Fruit fly (Drosophila melanogaster) whole organism, prepupa: ENCODE results near the gene ppk23.

Experiments
- Blimp-1 ChIP-seq: fragments of 200-800 bp; sonication (Bioruptor generic); optimal IDR thresholded peaks from 3 replicates; lab custom pipeline; 2017; ENCODE audit warnings: missing biosample characterization, missing genetic modification characterization, mild to moderate bottlenecking, moderate library complexity, missing genetic modification reagents
- CG10631 ChIP-seq: fragments of 200-800 bp; sonication (Bioruptor generic); optimal IDR thresholded peaks from 2 replicates; lab custom pipeline; 2016; ENCODE audit warnings: missing biosample characterization, missing genetic modification characterization
- CG10669 ChIP-seq: fragments of 200-800 bp; sonication (Bioruptor generic); optimal IDR thresholded peaks from 3 replicates; lab custom pipeline; 2018; ENCODE audit warnings: missing biosample characterization, mild to moderate bottlenecking, missing genetic modification characterization, moderate library complexity
- CG11294 ChIP-seq: fragments of 200-800 bp; sonication (Bioruptor generic); IDR thresholded peaks from 2 replicates; pipeline ENCODE4 v1.3.6; 2022; ENCODE audit warnings: missing biosample characterization, missing genetic modification characterization
- CG11762 ChIP-seq: fragments of 200-800 bp; sonication (Bioruptor generic); optimal IDR thresholded peaks from 3 replicates; lab custom pipeline; 2016; ENCODE audit warnings: missing biosample characterization, missing genetic modification characterization; ENCODE audit not compliant: insufficient read depth
- CG11902 ChIP-seq: fragments of 200-800 bp; sonication (Bioruptor generic); optimal IDR thresholded peaks from 3 replicates; lab custom pipeline; 2016; ENCODE audit warnings: missing biosample characterization, missing genetic modification characterization
- CG15336 ChIP-seq: fragments of 200-800 bp; sonication (Bioruptor generic); IDR thresholded peaks from 2 replicates; pipeline ENCODE4 v1.3.6; 2022; ENCODE audit warnings: missing biosample characterization, missing genetic modification characterization
- CG1621 ChIP-seq: fragments of 200-800 bp; sonication (Bioruptor generic); optimal IDR thresholded peaks from 3 replicates; lab custom pipeline; 2018; ENCODE audit warnings: missing biosample characterization, mild to moderate bottlenecking, missing genetic modification characterization
- CG3032 ChIP-seq: fragments of 200-800 bp; optimal IDR thresholded peaks from 2 replicates; lab custom pipeline; 2019; ENCODE audit warnings: missing biosample characterization, mild to moderate bottlenecking, missing genetic modification characterization, moderate library complexity
- CG31627 ChIP-seq: fragments of 200-800 bp; sonication (Bioruptor generic); optimal IDR thresholded peaks from 3 replicates; lab custom pipeline; 2016; ENCODE audit warnings: missing biosample characterization, missing genetic modification characterization
- CG32006 ChIP-seq: fragments of 200-800 bp; sonication (Bioruptor generic); optimal IDR thresholded peaks from 3 replicates; lab custom pipeline; 2017; ENCODE audit warnings: missing biosample characterization, mild to moderate bottlenecking, missing genetic modification characterization
- CG34406 ChIP-seq: fragments of 200-800 bp; sonication (Bioruptor generic); optimal IDR thresholded peaks from 3 replicates; lab custom pipeline; 2016; ENCODE audit warnings: missing biosample characterization, missing genetic modification characterization
- CG3919 ChIP-seq: fragments of 200-800 bp; sonication (Bioruptor generic); optimal IDR thresholded peaks from 3 replicates; lab custom pipeline; 2016; ENCODE audit warnings: missing biosample characterization, missing genetic modification characterization
- CG4318 ChIP-seq: fragments of 200-800 bp; sonication (Bioruptor generic); optimal IDR thresholded peaks from 3 replicates; lab custom pipeline; 2017; ENCODE audit warnings: missing biosample characterization, mild to moderate bottlenecking, missing genetic modification characterization
- CG6163 ChIP-seq: fragments of 200-800 bp; sonication (Bioruptor generic); IDR thresholded peaks from 3 replicates; pipeline ENCODE4 v1.3.6; 2022; ENCODE audit warnings: missing biosample characterization, missing genetic modification characterization
- CG6276 ChIP-seq: fragments of 200-800 bp; sonication (Bioruptor generic); optimal IDR thresholded peaks from 2 replicates; lab custom pipeline; 2017; ENCODE audit warnings: missing biosample characterization, mild to moderate bottlenecking, missing genetic modification characterization
- CG6808 ChIP-seq: fragments of 200-800 bp; sonication (Bioruptor generic); optimal IDR thresholded peaks from 3 replicates; lab custom pipeline; 2017; ENCODE audit warnings: missing biosample characterization, missing genetic modification characterization, mild to moderate bottlenecking, moderate library complexity, missing genetic modification reagents
- CG6854 ChIP-seq: fragments of 200-800 bp; sonication (Bioruptor generic); optimal IDR thresholded peaks from 2 replicates; lab custom pipeline; 2017; ENCODE audit warnings: missing biosample characterization, mild to moderate bottlenecking, missing genetic modification characterization
- CG7368 ChIP-seq: fragments of 200-800 bp; sonication (Bioruptor generic); optimal IDR thresholded peaks from 3 replicates; lab custom pipeline; 2016; ENCODE audit warnings: missing biosample characterization, missing genetic modification characterization
- CG8119 ChIP-seq: fragments of 200-800 bp; sonication (Bioruptor generic); IDR thresholded peaks from 3 replicates; pipeline ENCODE4 v1.3.6; 2022; ENCODE audit warnings: missing biosample characterization, missing genetic modification characterization
- CG9139 ChIP-seq: fragments of 200-800 bp; sonication (Bioruptor generic); optimal IDR thresholded peaks from 3 replicates; lab custom pipeline; 2017; ENCODE audit warnings: missing biosample characterization, mild to moderate bottlenecking, missing genetic modification characterization
- Eip75B ChIP-seq: fragments of 200-800 bp; sonication (Bioruptor generic); optimal IDR thresholded peaks from 3 replicates; lab custom pipeline; 2016; ENCODE audit warnings: missing biosample characterization, missing genetic modification characterization
- Eip78C ChIP-seq: fragments of 200-800 bp; sonication (Bioruptor generic); peaks from one replicate; lab custom pipeline; 2016; ENCODE audit warnings: missing biosample characterization, missing genetic modification characterization
- Eip93F ChIP-seq: fragments of 200-800 bp; sonication (Bioruptor generic); optimal IDR thresholded peaks from 2 replicates; lab custom pipeline; 2016; ENCODE audit warnings: missing biosample characterization, mild to moderate bottlenecking, missing genetic modification characterization
- Ets21C ChIP-seq: fragments of 200-800 bp; sonication (Bioruptor generic); optimal IDR thresholded peaks from 3 replicates; lab custom pipeline; 2016; ENCODE audit warnings: missing biosample characterization, missing genetic modification characterization
- Ets96B ChIP-seq: fragments of 200-800 bp; optimal IDR thresholded peaks from 2 replicates; lab custom pipeline; 2019; ENCODE audit warnings: missing biosample characterization, mild to moderate bottlenecking, missing genetic modification characterization, moderate library complexity
- Gug ChIP-seq: fragments of 200-800 bp; sonication (Bioruptor generic); IDR thresholded peaks from 2 replicates; pipeline ENCODE4 v1.3.6; 2022; ENCODE audit warnings: missing biosample characterization, missing genetic modification characterization
- Hr38 ChIP-seq: sonication (Bioruptor generic); optimal IDR thresholded peaks from 2 replicates; lab custom pipeline; 2016; ENCODE audit warnings: missing biosample characterization, missing genetic modification characterization
- Hr39 ChIP-seq: fragments of 200-800 bp; sonication (Bioruptor generic); optimal IDR thresholded peaks from 2 replicates; lab custom pipeline; 2016; ENCODE audit warnings: missing biosample characterization, missing genetic modification characterization
- Hr4 ChIP-seq: fragments of 200-800 bp; sonication (Bioruptor generic); optimal IDR thresholded peaks from 3 replicates; lab custom pipeline; 2016; ENCODE audit warnings: missing biosample characterization, missing genetic modification characterization
- Lpt ChIP-seq: fragments of 200-800 bp; sonication (Bioruptor generic); optimal IDR thresholded peaks from 3 replicates; lab custom pipeline; 2016; ENCODE audit warnings: missing biosample characterization, missing genetic modification characterization
- Met ChIP-seq: fragments of 200-800 bp; sonication (Bioruptor generic); optimal IDR thresholded peaks from 3 replicates; lab custom pipeline; 2016; ENCODE audit warnings: missing biosample characterization, missing genetic modification characterization
- OdsH ChIP-seq: fragments of 200-800 bp; sonication (Bioruptor generic); optimal IDR thresholded peaks from 3 replicates; lab custom pipeline; 2016; ENCODE audit warnings: missing biosample characterization, missing genetic modification characterization
- Smox ChIP-seq: fragments of 200-800 bp; sonication (Bioruptor generic); optimal IDR thresholded peaks from 3 replicates; lab custom pipeline; 2016; ENCODE audit warnings: missing biosample characterization, missing genetic modification characterization
- Sox102F ChIP-seq: fragments of 200-800 bp; sonication (Bioruptor generic); optimal IDR thresholded peaks from 2 replicates; lab custom pipeline; 2016; ENCODE audit warnings: missing biosample characterization, mild to moderate bottlenecking, missing genetic modification characterization
- acj6 ChIP-seq: fragments of 200-800 bp; sonication (Bioruptor generic); optimal IDR thresholded peaks from 3 replicates; lab custom pipeline; 2016; ENCODE audit warnings: missing biosample characterization, missing genetic modification characterization
- cyc ChIP-seq: fragments of 200-800 bp; sonication (Bioruptor generic); optimal IDR thresholded peaks from 3 replicates; lab custom pipeline; 2016; ENCODE audit warnings: missing biosample characterization, missing genetic modification characterization
- dac ChIP-seq: fragments of 200-800 bp; sonication (Bioruptor generic); optimal IDR thresholded peaks from 2 replicates; lab custom pipeline; 2017; ENCODE audit warnings: missing biosample characterization, mild to moderate bottlenecking, missing genetic modification characterization
- eg ChIP-seq: fragments of 200-800 bp; sonication (Bioruptor generic); IDR thresholded peaks from 3 replicates; pipeline ENCODE4 v1.3.6; 2022; ENCODE audit warnings: missing biosample characterization, missing genetic modification characterization
- esn ChIP-seq: fragments of 200-800 bp; sonication (Bioruptor generic); optimal IDR thresholded peaks from 2 replicates; lab custom pipeline; 2016; ENCODE audit warnings: missing biosample characterization, mild to moderate bottlenecking, missing genetic modification characterization, moderate library complexity
- fd59A ChIP-seq: fragments of 200-800 bp; sonication (Bioruptor generic); optimal IDR thresholded peaks from 2 replicates; lab custom pipeline; 2017; ENCODE audit warnings: missing biosample characterization, mild to moderate bottlenecking, missing genetic modification characterization, missing genetic modification reagents
- fd85E ChIP-seq: fragments of 200-800 bp; sonication (Bioruptor generic); optimal IDR thresholded peaks from 3 replicates; lab custom pipeline; 2016; ENCODE audit warnings: missing biosample characterization, missing genetic modification characterization
- fkh ChIP-seq: fragments of 200-800 bp; sonication (Bioruptor generic); optimal IDR thresholded peaks from 3 replicates; lab custom pipeline; 2017; ENCODE audit warnings: missing biosample characterization, mild to moderate bottlenecking, missing genetic modification characterization, moderate library complexity
- lz ChIP-seq: fragments of 200-800 bp; sonication (Bioruptor generic); optimal IDR thresholded peaks from 3 replicates; lab custom pipeline; 2016; ENCODE audit warnings: missing biosample characterization, missing genetic modification characterization
- net ChIP-seq: fragments of 200-800 bp; sonication (Bioruptor generic); optimal IDR thresholded peaks from 3 replicates; lab custom pipeline; 2016; ENCODE audit warnings: missing biosample characterization, missing genetic modification characterization
- pdm3 ChIP-seq: fragments of 200-800 bp; sonication (Bioruptor generic); optimal IDR thresholded peaks from 3 replicates; lab custom pipeline; 2016; ENCODE audit warnings: missing biosample characterization, missing genetic modification characterization
- salr ChIP-seq, 2 experiments: fragments of 200-800 bp; sonication (Bioruptor generic); optimal IDR thresholded peaks; 3 replicates each; lab custom pipeline; 2016 to 2018; ENCODE audit warnings: missing biosample characterization in 2 of 2, missing genetic modification characterization in 2 of 2, mild to moderate bottlenecking in 1 of 2
- spab ChIP-seq: fragments of 200-800 bp; sonication (Bioruptor generic); optimal IDR thresholded peaks from 2 replicates; lab custom pipeline; 2017; ENCODE audit warnings: missing biosample characterization, mild to moderate bottlenecking, missing genetic modification characterization, missing genetic modification reagents
- ss ChIP-seq, 2 experiments: fragments of 200-800 bp; sonication (Bioruptor generic); optimal IDR thresholded peaks; 2 replicates in 1 of 2; 3 replicates in 1 of 2; lab custom pipeline; 2017 to 2018; ENCODE audit warnings: mild to moderate bottlenecking in 2 of 2, missing biosample characterization in 2 of 2, missing genetic modification characterization in 2 of 2, moderate library complexity in 1 of 2
- svp ChIP-seq: fragments of 200-800 bp; sonication (Bioruptor generic); peaks from one replicate; lab custom pipeline; 2016; ENCODE audit warnings: missing biosample characterization, missing genetic modification characterization
- topi ChIP-seq: fragments of 200-800 bp; sonication (Bioruptor generic); optimal IDR thresholded peaks from 3 replicates; lab custom pipeline; 2016; ENCODE audit warnings: missing biosample characterization, missing genetic modification characterization

ppk23 gene

DNA sequence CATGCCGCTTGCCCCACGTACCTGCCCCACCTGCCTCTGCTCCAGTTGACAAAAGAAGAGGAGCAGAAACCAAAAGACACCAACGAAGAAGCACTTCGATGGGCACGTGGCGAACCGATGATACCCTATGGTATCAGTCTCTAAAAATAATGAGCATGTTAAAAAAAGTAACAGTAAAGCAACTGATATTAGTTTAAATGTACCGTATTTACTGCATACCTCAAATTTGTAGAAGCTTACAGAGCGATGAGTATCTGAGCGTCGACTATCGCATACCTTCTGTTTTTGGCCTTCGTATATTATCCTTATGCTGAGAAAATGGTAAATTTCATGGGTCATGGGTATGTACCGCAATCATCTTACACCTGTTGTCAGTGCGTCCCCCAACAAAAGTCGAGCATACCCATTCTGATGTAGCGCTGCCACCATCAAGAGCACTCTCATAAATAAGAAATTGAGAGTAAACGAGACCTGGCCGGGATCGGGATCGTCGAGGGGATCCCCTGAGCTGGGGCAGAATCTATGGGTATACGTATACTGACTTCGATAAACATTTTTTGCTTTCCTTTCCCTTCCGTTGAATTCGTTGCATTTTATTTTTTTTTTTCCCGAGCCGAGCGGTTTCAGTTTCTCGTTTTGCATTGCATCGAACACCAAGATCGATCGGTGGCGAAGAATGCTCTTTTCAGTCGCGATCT is 2.0 kb upstream of the ppk23 start:
- TF ChIP-seq CG6854 (GFP tag; lab: Kevin White, UChicago) (no peak), CG34406 (GFP tag; lab: Kevin White, UChicago) (peak; percentile 63), CG3919 (GFP tag; lab: Kevin White, UChicago) (peak; percentile 55), Met (peak; percentile 82), CG6163 (peak; percentile 30; the same call in 2 of the 3 replicates), Sox102F (GFP tag; lab: Kevin White, UChicago) (peak; percentile 78), net (peak; percentile 66), fd85E (no peak), Smox (peak; percentile 78), CG15336 (GFP tag; lab: Robert Waterston, UW) (no peak), CG9139 (no peak), CG10631 (GFP tag; lab: Kevin White, UChicago) (peak; percentile 69), salr (GFP tag; optimal IDR thresholded peaks at IDR 0.05; lab: Kevin White, UChicago) (peak; percentile 7 to 50), CG11902 (GFP tag; lab: Kevin White, UChicago) (peak; percentile 48), CG11762 (GFP tag; lab: Kevin White, UChicago) (no peak), CG32006 (peak; percentile 82), Eip93F (GFP tag; lab: Kevin White, UChicago) (no peak), Hr4 (GFP tag; lab: Kevin White, UChicago) (peak; percentile 50), Ets96B (tag; lab: Kevin White, UChicago) (peak; percentile 9), Lpt (GFP tag; lab: Kevin White, UChicago) (peak; percentile 54), Gug (GFP tag; lab: Robert Waterston, UW) (no peak), esn (GFP tag; lab: Kevin White, UChicago) (peak; percentile 83), CG8119 (GFP tag; lab: Robert Waterston, UW) (peak; percentile 25; the same call in 1 of the 3 replicates), CG3032 (peak; percentile 21), CG7368 (GFP tag; lab: Kevin White, UChicago) (peak; percentile 27), Blimp-1 (GFP tag; lab: Kevin White, UChicago) (peak; percentile 54), eg (GFP tag; lab: Robert Waterston, UW) (0 out of 3 replicates have a peak, but pooled peaks have one; percentile 17), fd59A (GFP tag; lab: Kevin White, UChicago) (peak; percentile 60), fkh (GFP tag; lab: Kevin White, UChicago) (no peak), dac (GFP tag; lab: Kevin White, UChicago) (no peak), cyc (GFP tag; lab: Kevin White, UChicago) (peak; percentile 62), pdm3 (GFP tag; lab: Kevin White, UChicago) (peak; percentile 69), CG6808 (GFP tag; lab: Kevin White, UChicago) (peak; percentile 51), CG4318 (GFP tag; lab: Kevin White, UChicago) (peak; percentile 43), Hr39 (peak; percentile 80), lz (GFP tag; lab: Kevin White, UChicago) (peak; percentile 77), Ets21C (peak; percentile 70), CG10669 (peak; percentile 39), ss (GFP tag; optimal IDR thresholded peaks at IDR 0.05; lab: Kevin White, UChicago) (peak; percentile 33 to 62), Eip75B (GFP tag; lab: Kevin White, UChicago) (peak; percentile 77), CG11294 (GFP tag; lab: Robert Waterston, UW) (no peak), acj6 (peak; percentile 69), spab (GFP tag; lab: Kevin White, UChicago) (peak; percentile 25), svp (GFP tag; lab: Kevin White, UChicago) (peak; percentile 93), topi (GFP tag; lab: Kevin White, UChicago) (peak; percentile 78), Hr38 (GFP tag; lab: Kevin White, UChicago) (no peak), CG1621 (tag; lab: Kevin White, UChicago) (no peak), Eip78C (GFP tag; lab: Kevin White, UChicago) (peak; percentile 93), CG6276 (GFP tag; lab: Kevin White, UChicago) (peak; percentile 3), OdsH (GFP tag; lab: Kevin White, UChicago) (peak; percentile 72), CG31627 (GFP tag; lab: Kevin White, UChicago) (peak; percentile 80)
